Worm (Caenorhabditis elegans): ENCODE measurements around the gene F09C6.12.

DNA sequence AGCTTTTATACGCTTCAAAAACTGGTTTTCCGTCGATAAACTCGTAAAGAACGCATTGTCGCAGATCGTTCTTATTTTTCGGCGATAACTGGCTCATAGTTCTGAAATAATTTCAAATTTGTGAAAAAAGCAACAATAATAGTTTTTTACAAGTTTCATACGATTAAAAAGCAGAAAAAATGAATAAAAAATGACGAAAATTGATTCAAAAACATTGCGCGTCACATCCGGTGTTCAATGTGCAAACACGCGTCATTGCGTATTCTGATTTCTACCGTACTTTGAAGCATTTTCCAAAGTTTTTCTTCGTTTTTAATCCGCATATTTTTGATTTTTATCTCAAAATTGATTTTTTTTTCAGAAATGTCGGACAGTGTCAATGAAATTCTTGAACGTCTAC is 35.7 kb downstream of the F09C6.12 start, which contains the start of the genes fbxa-206 and Y102A5C.2:
- no peak for TF ChIP-seq egl-27 (tag; optimal IDR thresholded peaks at IDR 0.05)
- TF ChIP-seq unc-62 (GFP tag; optimal IDR thresholded peaks at IDR 0.05), result no peak
- TF ChIP-seq nhr-12 (tag; optimal IDR thresholded peaks at IDR 0.05), result no peak
- TF ChIP-seq elt-1 (tag; optimal IDR thresholded peaks at IDR 0.05), result no peak
- TF ChIP-seq daf-12 (tag; optimal IDR thresholded peaks at IDR 0.05), result no peak
- no peak for TF ChIP-seq nhr-237 (tag; optimal IDR thresholded peaks at IDR 0.05)
- no peak for TF ChIP-seq ceh-28 (tag; optimal IDR thresholded peaks at IDR 0.05)
- no peak for TF ChIP-seq lin-39 (tag; optimal IDR thresholded peaks at IDR 0.05)
